Fruit fly (Drosophila melanogaster): ENCODE measurements around the gene PIG-F.
A peak's percentile ranks its signal among the peaks of the same experiment; 100 is the strongest.

The PIG-F gene

DNA sequence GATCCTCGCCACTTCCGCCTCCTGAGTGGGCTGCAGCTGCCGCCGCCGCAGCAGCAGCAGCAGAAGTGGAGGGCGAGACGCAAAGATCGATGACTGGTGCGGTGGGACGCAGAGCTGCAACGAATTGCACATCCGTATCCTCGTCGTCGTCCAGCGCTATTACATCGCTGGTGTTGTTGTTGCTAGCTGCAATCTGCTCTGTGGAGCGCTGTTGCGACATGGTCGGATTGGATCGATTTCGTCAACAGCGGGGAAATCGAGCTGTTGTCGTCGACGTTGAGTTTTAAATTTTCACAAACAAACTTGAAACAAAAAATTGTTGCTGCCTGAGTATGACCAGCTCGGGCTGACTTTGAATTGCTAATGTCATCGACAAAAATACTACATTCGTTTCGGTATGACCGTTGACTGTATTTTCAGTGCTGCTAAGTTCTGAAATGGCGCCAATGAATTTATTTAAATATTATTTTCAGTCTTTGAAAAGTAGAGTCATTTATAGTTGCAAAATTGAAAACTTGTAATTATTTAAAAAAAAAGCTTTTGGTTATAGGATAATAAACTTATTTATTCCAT is 30.3 kb downstream of the PIG-F start, which contains the start of gene Rnf146:
Gene Rnf146, minus strand, starts transcription at position 369 of the 573 bp plus-strand sequence.
- TF ChIP-seq CG4496 (GFP tag; IDR thresholded peaks at IDR 0.05): no peak
- TF ChIP-seq D1 (tag; optimal IDR thresholded peaks at IDR 0.05): peak; percentile 37
- TF ChIP-seq gl (tag; optimal IDR thresholded peaks at IDR 0.05): peak; percentile 20

- TF ChIP-seq Pif1A (GFP tag; optimal IDR thresholded peaks at IDR 0.05): no peak
- no peak for TF ChIP-seq CG9948 (tag; optimal IDR thresholded peaks at IDR 0.05)
- no peak for TF ChIP-seq Snoo (tag; optimal IDR thresholded peaks at IDR 0.05)
- TF ChIP-seq CG12605 (GFP tag; IDR thresholded peaks at IDR 0.05): no peak
Observed at dm6 chr3L:19646292-19646691, 34.0 kb downstream of the PIG-F start.

- TF ChIP-seq CG32121 (GFP tag; IDR thresholded peaks at IDR 0.05) (no peak), CG17806 (tag; optimal IDR thresholded peaks at IDR 0.05) (no peak), fd96Ca (GFP tag; IDR thresholded peaks at IDR 0.05) (no peak), CG8159 (tag; optimal IDR thresholded peaks at IDR 0.05) (no peak), rn (GFP tag; IDR thresholded peaks at IDR 0.05) (no peak), D1 (tag; optimal IDR thresholded peaks at IDR 0.05) (no peak), Ets98B (GFP tag; IDR thresholded peaks at IDR 0.05) (no peak), CG9948 (tag; optimal IDR thresholded peaks at IDR 0.05) (no peak), CG12605 (GFP tag; IDR thresholded peaks at IDR 0.05) (no peak), Snoo (tag; optimal IDR thresholded peaks at IDR 0.05) (no peak), CG13204 (GFP tag; optimal IDR thresholded peaks at IDR 0.05) (no peak), Pif1A (GFP tag; optimal IDR thresholded peaks at IDR 0.05) (no peak), CG10348 (GFP tag; IDR thresholded peaks at IDR 0.05) (no peak), CG15710 (tag; optimal IDR thresholded peaks at IDR 0.05) (no peak)
Observed at dm6 chr3L:19648648-19649047, 36.4 kb downstream of the PIG-F start.

- TF ChIP-seq Pif1A (GFP tag; optimal IDR thresholded peaks at IDR 0.05) (no peak), fd96Ca (GFP tag; IDR thresholded peaks at IDR 0.05) (peak; percentile 33; the same call in 1 of the 3 replicates), EcR (GFP tag; optimal IDR thresholded peaks at IDR 0.05) (peak; percentile 14), CG17806 (tag; optimal IDR thresholded peaks at IDR 0.05) (no peak)
Observed at dm6 chr3L:19649374-19649948, 37.2 kb downstream of the PIG-F start, which contains the start of gene Oat. Oat (minus strand) TSS chr3L:19649851.

dm6 chr3L:19650121-19650520 is 37.9 kb downstream of the PIG-F start:
- no peak for TF ChIP-seq CG14655 (GFP tag; optimal IDR thresholded peaks at IDR 0.05)

- TF ChIP-seq rn (GFP tag; IDR thresholded peaks at IDR 0.05) (peak; percentile 63; the same call in 1 of the 2 replicates), D1 (tag; optimal IDR thresholded peaks at IDR 0.05) (no peak), CG12605 (GFP tag; IDR thresholded peaks at IDR 0.05) (peak; percentile 91), Pif1A (GFP tag; optimal IDR thresholded peaks at IDR 0.05) (no peak), CG32121 (GFP tag; IDR thresholded peaks at IDR 0.05) (peak; percentile 81), CG15710 (tag; optimal IDR thresholded peaks at IDR 0.05) (peak; percentile 67), CG34367 (tag; optimal IDR thresholded peaks at IDR 0.05) (peak; percentile 57), gl (tag; optimal IDR thresholded peaks at IDR 0.05) (peak; percentile 60), Ets98B (GFP tag; IDR thresholded peaks at IDR 0.05) (peak; percentile 82), CG8159 (tag; optimal IDR thresholded peaks at IDR 0.05) (peak; percentile 51), CG4496 (GFP tag; IDR thresholded peaks at IDR 0.05) (peak; percentile 93), CG17806 (tag; optimal IDR thresholded peaks at IDR 0.05) (peak; percentile 54), CG13204 (GFP tag; optimal IDR thresholded peaks at IDR 0.05) (peak; percentile 62), CG8301 (tag; optimal IDR thresholded peaks at IDR 0.05) (peak; percentile 7), Pif1B (GFP tag; optimal IDR thresholded peaks at IDR 0.05) (no peak), CG9948 (tag; optimal IDR thresholded peaks at IDR 0.05) (peak; percentile 24), Snoo (tag; optimal IDR thresholded peaks at IDR 0.05) (peak; percentile 74), CG14655 (GFP tag; optimal IDR thresholded peaks at IDR 0.05) (peak; percentile 47), EcR (GFP tag; optimal IDR thresholded peaks at IDR 0.05) (no peak), fd96Ca (GFP tag; IDR thresholded peaks at IDR 0.05) (peak; percentile 74; the same call in 2 of the 3 replicates), CG10348 (GFP tag; IDR thresholded peaks at IDR 0.05) (no peak)
Observed at dm6 chr3L:19650588-19650987, 38.3 kb downstream of the PIG-F start.

DNA sequence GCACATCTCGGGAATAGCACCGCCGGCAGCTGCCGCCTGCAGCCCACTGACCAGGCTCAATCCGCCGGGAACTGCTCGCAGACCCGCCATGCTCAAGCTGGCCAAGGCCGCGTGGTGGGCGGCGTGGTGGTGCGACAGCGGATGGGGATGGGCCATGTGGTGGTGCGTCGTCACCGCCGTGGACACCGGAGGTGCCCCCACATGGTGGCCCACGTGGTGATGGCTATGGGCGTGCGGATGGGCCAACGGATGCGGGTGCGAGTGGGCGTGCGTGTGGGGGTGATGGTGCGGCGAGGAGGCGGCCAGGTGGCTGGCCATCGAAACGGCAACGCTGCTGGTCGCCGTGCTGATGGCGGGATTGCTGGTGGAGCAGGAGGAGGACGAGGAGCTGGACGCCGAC is 41.2 kb downstream of the PIG-F start:
- TF ChIP-seq CG4496 (GFP tag; IDR thresholded peaks at IDR 0.05): no peak
- no peak for TF ChIP-seq Ets98B (GFP tag; IDR thresholded peaks at IDR 0.05)
- no peak for TF ChIP-seq D1 (tag; optimal IDR thresholded peaks at IDR 0.05)
- TF ChIP-seq rn (GFP tag; IDR thresholded peaks at IDR 0.05): no peak
- no peak for TF ChIP-seq EcR (GFP tag; optimal IDR thresholded peaks at IDR 0.05)
- no peak for TF ChIP-seq Pif1A (GFP tag; optimal IDR thresholded peaks at IDR 0.05)
- no peak for TF ChIP-seq CG32121 (GFP tag; IDR thresholded peaks at IDR 0.05)
- no peak for TF ChIP-seq gl (tag; optimal IDR thresholded peaks at IDR 0.05)
- TF ChIP-seq Snoo (tag; optimal IDR thresholded peaks at IDR 0.05): no peak

All from whole organism, pupa.